Worm (Caenorhabditis elegans) whole organism, L4 larva: ENCODE data around the gene icap-1.

ENCODE experiments used
- F10B5.3 ChIP-seq: sonication (generic microtip); optimal IDR thresholded peaks from 2 replicates; lab custom pipeline; 2016; ENCODE audit warnings: mild to moderate bottlenecking, missing genetic modification characterization, missing compliant biosample characterization
- F37D6.2 ChIP-seq: sonication (generic microtip); optimal IDR thresholded peaks from 2 replicates; lab custom pipeline; 2016; ENCODE audit warnings: mild to moderate bottlenecking, missing genetic modification characterization, missing compliant biosample characterization
- F49E8.2 ChIP-seq: sonication (generic microtip); optimal IDR thresholded peaks from 2 replicates; lab custom pipeline; 2016; ENCODE audit warnings: missing compliant biosample characterization, mild to moderate bottlenecking, missing genetic modification characterization, borderline replicate concordance
- T20F7.1 ChIP-seq: fragments of 200-800 bp; sonication (Bioruptor generic); optimal IDR thresholded peaks from 2 replicates; lab custom pipeline; 2018; ENCODE audit warnings: mild to moderate bottlenecking, missing genetic modification characterization, missing compliant biosample characterization
- T26A8.4 ChIP-seq: fragments of 200-800 bp; sonication (Bioruptor generic); IDR thresholded peaks from 2 replicates; pipeline ENCODE4 v1.3.6; 2022; ENCODE audit warnings: missing genetic modification characterization, missing compliant biosample characterization
- Y48G9A.11 ChIP-seq: fragments of 200-800 bp; sonication (Bioruptor generic); IDR thresholded peaks from 2 replicates; pipeline ENCODE4 v1.3.6; 2022; ENCODE audit warnings: missing genetic modification reagents, missing genetic modification characterization, missing compliant biosample characterization
- Y5F2A.4 ChIP-seq: fragments of 200-800 bp; sonication (Bioruptor generic); optimal IDR thresholded peaks from 2 replicates; lab custom pipeline; 2018; ENCODE audit warnings: mild to moderate bottlenecking, missing genetic modification characterization, missing compliant biosample characterization
- Y75B8A.6 ChIP-seq: fragments of 200-800 bp; sonication (Bioruptor generic); IDR thresholded peaks from 2 replicates; pipeline ENCODE4 v1.3.6; 2022; ENCODE audit warnings: missing genetic modification reagents, missing genetic modification characterization, missing compliant biosample characterization
- arid-1 ChIP-seq: fragments of 200-800 bp; sonication (Bioruptor generic); conservative IDR thresholded peaks from 2 replicates; pipeline ENCODE4 v1.3.6; 2022; ENCODE audit warnings: missing genetic modification reagents, missing genetic modification characterization, missing compliant biosample characterization
- attf-4 ChIP-seq: sonication (generic microtip); optimal IDR thresholded peaks from 3 replicates; lab custom pipeline; 2017; ENCODE audit warnings: missing biosample characterization, missing genetic modification characterization
- ceh-20 ChIP-seq: fragments of 200-800 bp; sonication (Bioruptor generic); IDR thresholded peaks from 2 replicates; pipeline ENCODE4 v1.3.6; 2022; ENCODE audit warnings: missing genetic modification reagents, missing genetic modification characterization, missing compliant biosample characterization
- ceh-28 ChIP-seq: fragments of 150-350 bp; optimal IDR thresholded peaks from 2 replicates; lab custom pipeline; 2014; ENCODE audit warnings: missing biosample characterization, missing genetic modification reagents, missing genetic modification characterization
- ceh-62 ChIP-seq: sonication (generic microtip); optimal IDR thresholded peaks from 2 replicates; lab custom pipeline; 2017; ENCODE audit warnings: missing biosample characterization, missing genetic modification characterization
- ceh-82 ChIP-seq: sonication (generic microtip); optimal IDR thresholded peaks from 2 replicates; lab custom pipeline; 2017; ENCODE audit warnings: missing biosample characterization, missing genetic modification characterization
- cey-2 ChIP-seq: sonication (generic microtip); optimal IDR thresholded peaks from 3 replicates; lab custom pipeline; 2017; ENCODE audit warnings: missing genetic modification characterization, mild to moderate bottlenecking, missing compliant biosample characterization, antibody characterized with exemption, borderline replicate concordance; ENCODE audit not compliant: insufficient read depth
- daf-12 ChIP-seq: fragments of 150-350 bp; optimal IDR thresholded peaks from 2 replicates; lab custom pipeline; 2014; ENCODE audit warnings: missing biosample characterization, missing genetic modification reagents, missing genetic modification characterization
- daf-16 ChIP-seq, 3 experiments: sonication (generic microtip); optimal IDR thresholded peaks; 2 replicates each; lab custom pipeline; 2016 to 2017; ENCODE audit warnings: missing genetic modification characterization in 3 of 3, missing genetic modification reagents in 3 of 3, mild to moderate bottlenecking in 2 of 3, missing compliant biosample characterization in 2 of 3, missing biosample characterization in 1 of 3, moderate library complexity in 1 of 3
- daf-8 ChIP-seq: fragments of 200-800 bp; sonication (Bioruptor generic); IDR thresholded peaks from 2 replicates; pipeline ENCODE4 v1.3.6; 2022; ENCODE audit warnings: missing genetic modification characterization, missing compliant biosample characterization
- dpl-1 ChIP-seq: fragments of 150-350 bp; optimal IDR thresholded peaks from 2 replicates; lab custom pipeline; 2014; ENCODE audit warnings: missing biosample characterization, missing genetic modification reagents, missing genetic modification characterization
- duxl-1 ChIP-seq: sonication (generic microtip); optimal IDR thresholded peaks from 2 replicates; lab custom pipeline; 2016; ENCODE audit warnings: mild to moderate bottlenecking, missing genetic modification characterization, moderate library complexity, missing compliant biosample characterization; ENCODE audit not compliant: poor library complexity
- dve-1 ChIP-seq: sonication (generic microtip); optimal IDR thresholded peaks from 2 replicates; lab custom pipeline; 2017; ENCODE audit warnings: antibody characterized with exemption, mild to moderate bottlenecking, missing genetic modification characterization, missing compliant biosample characterization; ENCODE audit not compliant: insufficient read depth
- fkh-10 ChIP-seq: fragments of 150-350 bp; optimal IDR thresholded peaks from 2 replicates; lab custom pipeline; 2014; ENCODE audit warnings: missing biosample characterization, missing genetic modification reagents, missing genetic modification characterization
- fos-1 ChIP-seq: fragments of 150-350 bp; optimal IDR thresholded peaks from 2 replicates; lab custom pipeline; 2014; ENCODE audit warnings: missing biosample characterization, missing genetic modification characterization
- hlh-11 ChIP-seq: fragments of 200-800 bp; sonication (Bioruptor generic); optimal IDR thresholded peaks from 2 replicates; lab custom pipeline; 2018; ENCODE audit warnings: mild to moderate bottlenecking, missing genetic modification characterization, missing compliant biosample characterization
- hmg-1.1 ChIP-seq: fragments of 200-800 bp; sonication (Bioruptor generic); IDR thresholded peaks from 2 replicates; pipeline ENCODE4 v1.3.6; 2022; ENCODE audit warnings: missing genetic modification reagents, missing genetic modification characterization, missing compliant biosample characterization
- jun-1 ChIP-seq: fragments of 150-350 bp; optimal IDR thresholded peaks from 2 replicates; lab custom pipeline; 2014; ENCODE audit warnings: missing biosample characterization, missing genetic modification reagents, missing genetic modification characterization
- lim-7 ChIP-seq: fragments of 200-800 bp; sonication (Bioruptor generic); IDR thresholded peaks from 2 replicates; pipeline ENCODE4 v1.3.6; 2022; ENCODE audit warnings: missing genetic modification characterization, missing compliant biosample characterization
- lin-13 ChIP-seq: fragments of 150-350 bp; optimal IDR thresholded peaks from 2 replicates; lab custom pipeline; 2014; ENCODE audit warnings: missing biosample characterization, missing genetic modification reagents, missing genetic modification characterization
- lin-38 ChIP-seq: fragments of 200-800 bp; sonication (Bioruptor generic); IDR thresholded peaks from 2 replicates; pipeline ENCODE4 v1.3.6; 2022; ENCODE audit warnings: missing genetic modification reagents, missing genetic modification characterization, missing compliant biosample characterization
- lir-3 ChIP-seq: sonication (generic microtip); optimal IDR thresholded peaks from 2 replicates; lab custom pipeline; 2016; ENCODE audit warnings: mild to moderate bottlenecking, missing genetic modification characterization, missing compliant biosample characterization
- madf-5 ChIP-seq, 2 experiments: fragments of 200-800 bp; sonication (Bioruptor generic); IDR thresholded peaks; 2 replicates each; pipeline ENCODE4 v1.3.6; 2022; ENCODE audit warnings: missing compliant biosample characterization in 2 of 2, missing genetic modification characterization in 2 of 2
- mdl-1 ChIP-seq, 2 experiments: fragments of 150-350 bp in 1 of 2; sonication (generic microtip) in 1 of 2; optimal IDR thresholded peaks; 2 replicates each; lab custom pipeline; 2014 to 2017; ENCODE audit warnings: missing biosample characterization in 2 of 2, missing genetic modification characterization in 2 of 2
- mdt-29 ChIP-seq: fragments of 200-800 bp; sonication (Bioruptor generic); IDR thresholded peaks from 2 replicates; pipeline ENCODE4 v1.3.6; 2022; ENCODE audit warnings: missing genetic modification reagents, missing genetic modification characterization, missing compliant biosample characterization
- mep-1 ChIP-seq: fragments of 150-350 bp; sonication (generic microtip); optimal IDR thresholded peaks from 3 replicates; lab custom pipeline; 2014; ENCODE audit warnings: missing biosample characterization, missing genetic modification characterization
- mxl-2 ChIP-seq: fragments of 200-800 bp; sonication (Bioruptor generic); conservative IDR thresholded peaks from 2 replicates; pipeline ENCODE4 v1.3.6; 2022; ENCODE audit warnings: missing genetic modification reagents, missing genetic modification characterization, missing compliant biosample characterization
- nhr-11 ChIP-seq: fragments of 150-350 bp; optimal IDR thresholded peaks from 2 replicates; lab custom pipeline; 2014; ENCODE audit warnings: missing biosample characterization, missing genetic modification characterization
- nhr-111 ChIP-seq: fragments of 200-800 bp; sonication (Bioruptor generic); optimal IDR thresholded peaks from 2 replicates; lab custom pipeline; 2018; ENCODE audit warnings: mild to moderate bottlenecking, missing genetic modification characterization, missing compliant biosample characterization
- nhr-237 ChIP-seq: sonication (generic microtip); optimal IDR thresholded peaks from 2 replicates; lab custom pipeline; 2017; ENCODE audit warnings: missing biosample characterization, missing genetic modification characterization
- nhr-28 ChIP-seq: fragments of 150-350 bp; optimal IDR thresholded peaks from 2 replicates; lab custom pipeline; 2014; ENCODE audit warnings: missing biosample characterization, missing genetic modification characterization
- nhr-42 ChIP-seq: fragments of 200-800 bp; sonication (Bioruptor generic); IDR thresholded peaks from 2 replicates; pipeline ENCODE4 v1.3.6; 2022; ENCODE audit warnings: missing genetic modification characterization, missing compliant biosample characterization
- nhr-48 ChIP-seq: sonication (generic microtip); optimal IDR thresholded peaks from 2 replicates; lab custom pipeline; 2016; ENCODE audit warnings: mild to moderate bottlenecking, missing genetic modification characterization, missing compliant biosample characterization
- nhr-6 ChIP-seq: fragments of 150-350 bp; optimal IDR thresholded peaks from 2 replicates; lab custom pipeline; 2014; ENCODE audit warnings: missing biosample characterization, missing genetic modification characterization
- nhr-76 ChIP-seq: fragments of 150-350 bp; optimal IDR thresholded peaks from 2 replicates; lab custom pipeline; 2014; ENCODE audit warnings: missing biosample characterization, missing genetic modification characterization
- nhr-77 ChIP-seq: fragments of 150-350 bp; optimal IDR thresholded peaks from 2 replicates; lab custom pipeline; 2014; ENCODE audit warnings: missing biosample characterization, missing genetic modification characterization
- pqm-1 ChIP-seq: sonication (generic microtip); optimal IDR thresholded peaks from 2 replicates; lab custom pipeline; 2017; ENCODE audit warnings: missing biosample characterization, missing genetic modification characterization
- skn-1 ChIP-seq: fragments of 150-350 bp; optimal IDR thresholded peaks from 2 replicates; lab custom pipeline; 2014; ENCODE audit warnings: missing biosample characterization, missing genetic modification characterization
- spr-1 ChIP-seq: sonication (generic microtip); optimal IDR thresholded peaks from 2 replicates; lab custom pipeline; 2016; ENCODE audit warnings: mild to moderate bottlenecking, missing genetic modification characterization, missing compliant biosample characterization
- unc-39 ChIP-seq: sonication (generic microtip); optimal IDR thresholded peaks from 2 replicates; lab custom pipeline; 2017; ENCODE audit warnings: missing biosample characterization, missing genetic modification characterization
- vab-7 ChIP-seq: fragments of 200-800 bp; sonication (Bioruptor generic); IDR thresholded peaks from 2 replicates; pipeline ENCODE4 v1.3.6; 2022; ENCODE audit warnings: missing genetic modification reagents, missing genetic modification characterization, missing compliant biosample characterization
- ztf-7 ChIP-seq: fragments of 150-350 bp; optimal IDR thresholded peaks from 2 replicates; lab custom pipeline; 2014; ENCODE audit warnings: missing biosample characterization, missing genetic modification characterization

Gene icap-1

DNA sequence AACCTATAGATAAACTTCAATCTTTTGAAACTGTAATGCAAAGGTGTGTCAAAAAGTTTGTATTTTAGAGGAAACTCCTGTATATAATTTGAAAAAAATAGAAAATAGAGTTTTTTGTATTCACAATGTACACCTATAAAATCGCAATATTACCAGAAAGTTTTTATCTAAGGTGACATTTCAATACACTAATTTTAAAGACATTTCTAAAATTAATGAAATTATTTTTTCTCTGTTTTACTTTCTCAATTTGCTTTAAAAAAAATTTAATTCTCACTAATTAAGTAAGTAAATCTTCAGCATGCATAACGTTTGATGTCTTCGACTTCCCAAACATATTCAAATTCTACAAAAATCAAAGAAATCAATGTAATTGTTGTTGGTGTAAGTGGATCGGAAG lies 40.8 kb upstream of the icap-1 start, which contains the start of gene rga-5:
TSS of gene rga-5 (plus strand) at position 301 of the 400 bp plus-strand sequence.
- TF ChIP-seq ceh-20 (GFP tag; lab: Robert Waterston, UW) (no peak), vab-7 (no peak), T26A8.4 (GFP tag; lab: Robert Waterston, UW) (no peak), attf-4 (no peak), Y5F2A.4 (GFP tag; lab: Kevin White, UChicago) (no peak), arid-1 (GFP tag; lab: Robert Waterston, UW) (no peak), duxl-1 (tag; lab: Kevin White, UChicago) (no peak), daf-12 (tag; lab: Kevin White, UChicago) (no peak), daf-8 (GFP tag; lab: Robert Waterston, UW) (no peak)

DNA sequence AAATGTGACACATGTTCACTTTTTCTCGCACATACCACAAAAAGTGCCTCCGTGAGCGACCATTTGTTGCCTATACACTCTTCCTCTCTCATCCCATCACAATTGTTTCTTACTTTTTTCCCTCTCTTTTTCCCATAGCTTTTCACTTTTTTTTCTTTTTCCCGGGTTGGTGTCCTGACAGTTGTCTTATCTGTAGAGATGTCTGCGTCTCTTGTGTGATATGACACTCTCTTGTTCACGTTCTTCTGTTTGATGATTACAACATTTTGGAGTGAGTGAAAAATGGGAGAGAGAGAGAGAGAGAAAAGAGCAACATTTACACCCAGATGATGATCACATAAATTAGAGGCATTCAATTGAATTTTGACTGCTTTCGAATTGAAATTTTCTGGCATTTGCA lies 39.6 kb upstream of the icap-1 start:
- TF ChIP-seq madf-5 (GFP tag; IDR thresholded peaks at IDR 0.05; lab: Robert Waterston, UW) (no peak), nhr-76 (tag; lab: Kevin White, UChicago) (no peak), nhr-28 (peak; percentile 93), ceh-82 (no peak), nhr-237 (tag; lab: Kevin White, UChicago) (no peak), nhr-111 (GFP tag; lab: Kevin White, UChicago) (no peak), daf-12 (tag; lab: Kevin White, UChicago) (no peak), fos-1 (tag; lab: Kevin White, UChicago) (no peak), cey-2 (tag; lab: Kevin White, UChicago) (no peak), attf-4 (no peak), F37D6.2 (no peak), nhr-6 (tag; lab: Kevin White, UChicago) (no peak), dpl-1 (GFP tag; lab: Kevin White, UChicago) (peak; percentile 38), Y75B8A.6 (GFP tag; lab: Robert Waterston, UW) (no peak), hlh-11 (peak; percentile 93), lim-7 (GFP tag; lab: Robert Waterston, UW) (no peak), nhr-77 (tag; lab: Kevin White, UChicago) (no peak), nhr-48 (tag; lab: Kevin White, UChicago) (peak; percentile 41), mxl-2 (GFP tag; lab: Robert Waterston, UW) (no peak), Y48G9A.11 (GFP tag; lab: Robert Waterston, UW) (no peak), lin-38 (GFP tag; lab: Robert Waterston, UW) (no peak), daf-16 (GFP tag; optimal IDR thresholded peaks at IDR 0.05; lab: Kevin White, UChicago) (peak in 1 of 2 experiments; percentile 85), daf-16 (tag; optimal IDR thresholded peaks at IDR 0.05; lab: Kevin White, UChicago) (peak; percentile 83), nhr-11 (tag; lab: Kevin White, UChicago) (peak; percentile 51), mdl-1 (tag; optimal IDR thresholded peaks at IDR 0.05; lab: Kevin White, UChicago) (peak in 1 of 2 experiments; percentile 38), jun-1 (tag; lab: Kevin White, UChicago) (no peak), ceh-28 (tag; lab: Kevin White, UChicago) (no peak), fkh-10 (no peak), lir-3 (tag; lab: Kevin White, UChicago) (no peak), ceh-62 (tag; lab: Kevin White, UChicago) (no peak), mep-1 (tag; lab: Kevin White, UChicago) (peak; percentile 64), mdt-29 (GFP tag; lab: Robert Waterston, UW) (no peak), dve-1 (tag; lab: Kevin White, UChicago) (peak; percentile 93), spr-1 (tag; lab: Kevin White, UChicago) (peak; percentile 37), T20F7.1 (GFP tag; lab: Kevin White, UChicago) (peak; percentile 18), hmg-1.1 (GFP tag; lab: Robert Waterston, UW) (no peak), F49E8.2 (no peak), F10B5.3 (tag; lab: Kevin White, UChicago) (no peak), skn-1 (tag; lab: Kevin White, UChicago) (no peak), pqm-1 (tag; lab: Kevin White, UChicago) (peak; percentile 78), ztf-7 (tag; lab: Kevin White, UChicago) (peak; percentile 48), lin-13 (peak; percentile 5), unc-39 (tag; lab: Kevin White, UChicago) (no peak), nhr-42 (GFP tag; lab: Robert Waterston, UW) (no peak)
